Worm (Caenorhabditis elegans) whole organism, L2 larva: Measurements from ENCODE around the gene abu-7.
A peak's percentile ranks its signal among the peaks of the same experiment; 100 is the strongest.

Source experiments
- Y55F3AM.14 ChIP-seq: fragments of 200-800 bp; sonication (Bioruptor generic); optimal IDR thresholded peaks from 2 replicates; lab custom pipeline; 2018; ENCODE audit warnings: mild to moderate bottlenecking, missing genetic modification characterization, missing compliant biosample characterization
- alr-1 ChIP-seq: fragments of 150-350 bp; optimal IDR thresholded peaks from 2 replicates; lab custom pipeline; 2014; ENCODE audit warnings: missing biosample characterization, missing genetic modification characterization
- aly-2 ChIP-seq: fragments of 150-350 bp; optimal IDR thresholded peaks from 2 replicates; lab custom pipeline; 2014; ENCODE audit warnings: missing biosample characterization, missing genetic modification characterization
- blmp-1 ChIP-seq: sonication (generic microtip); optimal IDR thresholded peaks from 2 replicates; lab custom pipeline; 2017; ENCODE audit warnings: missing genetic modification characterization, mild to moderate bottlenecking, missing compliant biosample characterization, antibody characterized with exemption, moderate library complexity; ENCODE audit not compliant: insufficient read depth
- ceh-16 ChIP-seq: fragments of 150-350 bp; optimal IDR thresholded peaks from 2 replicates; lab custom pipeline; 2014; ENCODE audit warnings: missing biosample characterization, missing genetic modification characterization
- crh-2 ChIP-seq: sonication (generic microtip); optimal IDR thresholded peaks from 2 replicates; lab custom pipeline; 2017; ENCODE audit warnings: missing biosample characterization, missing genetic modification characterization
- dmd-4 ChIP-seq: sonication (generic microtip); optimal IDR thresholded peaks from 2 replicates; lab custom pipeline; 2017; ENCODE audit warnings: missing biosample characterization, missing genetic modification characterization
- egl-27 ChIP-seq: sonication (generic microtip); optimal IDR thresholded peaks from 3 replicates; lab custom pipeline; 2017; ENCODE audit warnings: missing biosample characterization, missing genetic modification reagents, missing genetic modification characterization
- elt-1 ChIP-seq: fragments of 150-350 bp; optimal IDR thresholded peaks from 2 replicates; lab custom pipeline; 2014; ENCODE audit warnings: missing biosample characterization, missing genetic modification characterization
- elt-3 ChIP-seq: sonication (generic microtip); optimal IDR thresholded peaks from 2 replicates; lab custom pipeline; 2017; ENCODE audit warnings: missing biosample characterization, missing genetic modification characterization
- fos-1 ChIP-seq: fragments of 150-350 bp; optimal IDR thresholded peaks from 2 replicates; lab custom pipeline; 2014; ENCODE audit warnings: missing biosample characterization, missing genetic modification characterization
- lin-11 ChIP-seq: fragments of 150-350 bp; sonication (generic microtip); optimal IDR thresholded peaks from 2 replicates; lab custom pipeline; 2014; ENCODE audit warnings: missing biosample characterization, missing genetic modification characterization, inconsistent platforms, mixed read lengths
- lsy-2 ChIP-seq, 2 experiments: fragments of 150-350 bp in 1 of 2; sonication (generic microtip) in 1 of 2; optimal IDR thresholded peaks; 2 replicates each; lab custom pipeline; 2014 to 2017; ENCODE audit warnings: missing biosample characterization in 2 of 2, missing genetic modification characterization in 2 of 2
- mab-5 ChIP-seq: fragments of 150-350 bp; optimal IDR thresholded peaks from 2 replicates; lab custom pipeline; 2014; ENCODE audit warnings: missing biosample characterization, missing genetic modification characterization
- mbf-1 ChIP-seq: sonication (generic microtip); optimal IDR thresholded peaks from 2 replicates; lab custom pipeline; 2017; ENCODE audit warnings: missing biosample characterization, missing genetic modification characterization
- mdl-1 ChIP-seq, 2 experiments: fragments of 150-350 bp in 1 of 2; sonication (generic microtip) in 1 of 2; optimal IDR thresholded peaks; 2 replicates each; lab custom pipeline; 2017; ENCODE audit warnings: missing biosample characterization in 2 of 2, missing genetic modification characterization in 2 of 2
- nhr-10 ChIP-seq: sonication (generic microtip); optimal IDR thresholded peaks from 2 replicates; lab custom pipeline; 2017; ENCODE audit warnings: missing biosample characterization, missing genetic modification characterization
- nhr-12 ChIP-seq: fragments of 150-350 bp; optimal IDR thresholded peaks from 2 replicates; lab custom pipeline; 2014; ENCODE audit warnings: missing biosample characterization, missing genetic modification characterization
- nhr-23 ChIP-seq: fragments of 150-350 bp; optimal IDR thresholded peaks from 2 replicates; lab custom pipeline; 2014; ENCODE audit warnings: missing biosample characterization, missing genetic modification reagents, missing genetic modification characterization
- nhr-237 ChIP-seq: fragments of 150-350 bp; optimal IDR thresholded peaks from 2 replicates; lab custom pipeline; 2014; ENCODE audit warnings: missing biosample characterization, missing genetic modification characterization
- nhr-25 ChIP-seq: fragments of 150-350 bp; sonication (generic microtip); optimal IDR thresholded peaks from 3 replicates; lab custom pipeline; 2014; ENCODE audit warnings: missing biosample characterization, missing genetic modification characterization
- sma-3 ChIP-seq: sonication (generic microtip); optimal IDR thresholded peaks from 2 replicates; lab custom pipeline; 2016; ENCODE audit warnings: missing genetic modification reagents, missing genetic modification characterization, missing compliant biosample characterization
- sma-9 ChIP-seq, 2 experiments: fragments of 150-350 bp in 1 of 2; sonication (generic microtip) in 1 of 2; optimal IDR thresholded peaks; 2 replicates each; lab custom pipeline; 2014 to 2016; ENCODE audit warnings: missing genetic modification characterization in 2 of 2, mild to moderate bottlenecking in 1 of 2, missing biosample characterization in 1 of 2, missing compliant biosample characterization in 1 of 2, missing genetic modification reagents in 1 of 2, moderate library complexity in 1 of 2
- snpc-4 ChIP-seq: fragments of 150-350 bp; optimal IDR thresholded peaks from 2 replicates; lab custom pipeline; 2014; ENCODE audit warnings: missing biosample characterization, missing genetic modification characterization
- unc-55 ChIP-seq: fragments of 150-350 bp; sonication (generic microtip); optimal IDR thresholded peaks from 3 replicates; lab custom pipeline; 2014; ENCODE audit warnings: missing biosample characterization, missing genetic modification reagents, missing genetic modification characterization
- zag-1 ChIP-seq: fragments of 150-350 bp; optimal IDR thresholded peaks from 2 replicates; lab custom pipeline; 2014; ENCODE audit warnings: missing biosample characterization, missing genetic modification characterization
- ztf-11 ChIP-seq: sonication (generic microtip); optimal IDR thresholded peaks from 2 replicates; lab custom pipeline; 2017; ENCODE audit warnings: missing biosample characterization, missing genetic modification characterization
- ztf-4 ChIP-seq: fragments of 150-350 bp; optimal IDR thresholded peaks from 2 replicates; lab custom pipeline; 2014; ENCODE audit warnings: missing biosample characterization, missing genetic modification characterization

The abu-7 gene

ce11 chrV:5201706-5202105 is 37.1 kb upstream of the abu-7 start:
- peak; percentile 22 for TF ChIP-seq mab-5 (tag; lab: Kevin White, UChicago)
- no peak for TF ChIP-seq nhr-10 (tag; lab: Kevin White, UChicago)

ce11 chrV:5200188-5200587 is 35.6 kb upstream of the abu-7 start:
- TF ChIP-seq dmd-4 (tag; lab: Kevin White, UChicago) (no peak), elt-3 (tag; lab: Kevin White, UChicago) (no peak), sma-9 (GFP tag; optimal IDR thresholded peaks at IDR 0.05; lab: Kevin White, UChicago) (peak; percentile 41), sma-9 (tag; optimal IDR thresholded peaks at IDR 0.05; lab: Kevin White, UChicago) (no peak), crh-2 (tag; lab: Kevin White, UChicago) (no peak), lsy-2 (tag; optimal IDR thresholded peaks at IDR 0.05; lab: Kevin White, UChicago) (no peak)

- no peak for TF ChIP-seq mdl-1 (tag; optimal IDR thresholded peaks at IDR 0.05; lab: Kevin White, UChicago)
- no peak for TF ChIP-seq dmd-4 (tag; lab: Kevin White, UChicago)
- no peak for TF ChIP-seq ztf-4 (tag; lab: Kevin White, UChicago)
- no peak for TF ChIP-seq blmp-1 (tag; lab: Kevin White, UChicago)
- no peak for TF ChIP-seq unc-55 (GFP tag; lab: Kevin White, UChicago)
- TF ChIP-seq egl-27 (tag; lab: Kevin White, UChicago) = no peak
- no peak for TF ChIP-seq elt-1 (tag; lab: Kevin White, UChicago)
- TF ChIP-seq alr-1 (tag; lab: Kevin White, UChicago) = no peak
- no peak for TF ChIP-seq mbf-1 (tag; lab: Kevin White, UChicago)
- TF ChIP-seq, all 48 proteins: peak for 0
Measured at ce11 chrV:5198240-5198639, 33.7 kb upstream of the abu-7 start, which contains the start of gene Y47A7.2. Gene Y47A7.2, minus strand, starts transcription at chrV:5198340.

- TF ChIP-seq mab-5 (tag; lab: Kevin White, UChicago) (no peak), nhr-237 (tag; lab: Kevin White, UChicago) (no peak), nhr-25 (tag; lab: Kevin White, UChicago) (no peak), nhr-12 (tag; lab: Kevin White, UChicago) (no peak), ceh-16 (tag; lab: Kevin White, UChicago) (no peak), elt-3 (tag; lab: Kevin White, UChicago) (no peak), nhr-23 (tag; lab: Kevin White, UChicago) (no peak), aly-2 (no peak), egl-27 (tag; lab: Kevin White, UChicago) (no peak), ztf-11 (tag; lab: Kevin White, UChicago) (no peak), sma-9 (GFP tag; optimal IDR thresholded peaks at IDR 0.05; lab: Kevin White, UChicago) (no peak), sma-9 (tag; optimal IDR thresholded peaks at IDR 0.05; lab: Kevin White, UChicago) (no peak), Y55F3AM.14 (GFP tag; lab: Kevin White, UChicago) (no peak), snpc-4 (tag; lab: Kevin White, UChicago) (no peak), mdl-1 (tag; optimal IDR thresholded peaks at IDR 0.05; lab: Kevin White, UChicago) (no peak)
- TF ChIP-seq, all 48 proteins: peak for 0
Measured at ce11 chrV:5194508-5194907, 29.9 kb upstream of the abu-7 start, which contains the start of gene abu-8. Gene abu-8, minus strand, starts transcription at chrV:5194608.

- TF ChIP-seq nhr-237 (tag; lab: Kevin White, UChicago) = no peak
- TF ChIP-seq fos-1 (tag; lab: Kevin White, UChicago) = peak; percentile 49
Measured at ce11 chrV:5192501-5192900, 27.9 kb upstream of the abu-7 start, which contains the start of gene C03A7.13. Gene C03A7.13, minus strand, starts transcription at chrV:5192543.

- TF ChIP-seq lin-11 (tag; lab: Kevin White, UChicago) (no peak), nhr-237 (tag; lab: Kevin White, UChicago) (no peak), ztf-4 (tag; lab: Kevin White, UChicago) (no peak)
Measured at ce11 chrV:5181612-5182011, 17.0 kb upstream of the abu-7 start, which contains the start of gene C03A7.2. Gene C03A7.2, plus strand, starts transcription at chrV:5181912.

ce11 chrV:5178051-5178450 is 13.5 kb upstream of the abu-7 start:
- TF ChIP-seq ztf-4 (tag; lab: Kevin White, UChicago) (no peak), zag-1 (tag; lab: Kevin White, UChicago) (no peak), nhr-25 (tag; lab: Kevin White, UChicago) (no peak), sma-3 (GFP tag; lab: Kevin White, UChicago) (no peak)
